Worm (Caenorhabditis elegans) whole organism, late embryonic: ENCODE measurements around the gene F32G8.3.

Experiments used
- C38D4.7 ChIP-seq: fragments of 200-800 bp; sonication (Bioruptor generic); optimal IDR thresholded peaks from 2 replicates; lab custom pipeline; 2018; ENCODE audit warnings: mild to moderate bottlenecking, missing genetic modification characterization, moderate library complexity, missing compliant biosample characterization
- F13H6.1 ChIP-seq: sonication (generic microtip); optimal IDR thresholded peaks from 2 replicates; lab custom pipeline; 2016; ENCODE audit warnings: missing genetic modification characterization, missing compliant biosample characterization
- K09A11.1 ChIP-seq: sonication (generic microtip); optimal IDR thresholded peaks from 2 replicates; lab custom pipeline; 2017; ENCODE audit warnings: antibody characterized with exemption, mild to moderate bottlenecking, missing genetic modification characterization, missing compliant biosample characterization; ENCODE audit not compliant: insufficient read depth
- T23F11.4 ChIP-seq: fragments of 200-800 bp; sonication (Bioruptor generic); optimal IDR thresholded peaks from 2 replicates; lab custom pipeline; 2018; ENCODE audit warnings: mild to moderate bottlenecking, missing genetic modification characterization, missing compliant biosample characterization
- Y22D7AL.16 ChIP-seq: sonication (generic microtip); optimal IDR thresholded peaks from 2 replicates; lab custom pipeline; 2016; ENCODE audit warnings: missing genetic modification characterization, missing compliant biosample characterization
- ahr-1 ChIP-seq: sonication (generic microtip); optimal IDR thresholded peaks from 2 replicates; lab custom pipeline; 2016; ENCODE audit warnings: missing genetic modification characterization, missing compliant biosample characterization
- ama-1 ChIP-seq: fragments of 150-350 bp; optimal IDR thresholded peaks from 2 replicates; lab custom pipeline; 2014
- ceh-14 ChIP-seq: sonication (generic microtip); optimal IDR thresholded peaks from 2 replicates; lab custom pipeline; 2016; ENCODE audit warnings: missing genotype, missing genetic modification characterization, missing compliant biosample characterization
- ceh-30 ChIP-seq: fragments of 150-350 bp; optimal IDR thresholded peaks from 2 replicates; lab custom pipeline; 2014; ENCODE audit warnings: missing biosample characterization, missing genetic modification characterization
- ceh-31 ChIP-seq: sonication (generic microtip); optimal IDR thresholded peaks from 2 replicates; lab custom pipeline; 2016; ENCODE audit warnings: missing genetic modification characterization, missing compliant biosample characterization
- ceh-34 ChIP-seq: sonication (generic microtip); optimal IDR thresholded peaks from 2 replicates; lab custom pipeline; 2016; ENCODE audit warnings: mild to moderate bottlenecking, missing genetic modification characterization, missing compliant biosample characterization
- ceh-45 ChIP-seq: fragments of 200-800 bp; sonication (Bioruptor generic); IDR thresholded peaks from 2 replicates; pipeline ENCODE4 v1.3.6; 2022; ENCODE audit warnings: missing genetic modification reagents, missing genetic modification characterization, missing compliant biosample characterization
- ceh-9 ChIP-seq: sonication (generic microtip); optimal IDR thresholded peaks from 2 replicates; lab custom pipeline; 2016; ENCODE audit warnings: mild to moderate bottlenecking, missing genetic modification characterization, inconsistent platforms, missing compliant biosample characterization
- dmd-4 ChIP-seq: sonication (generic microtip); optimal IDR thresholded peaks from 2 replicates; lab custom pipeline; 2016; ENCODE audit warnings: borderline replicate concordance, missing genetic modification characterization, missing compliant biosample characterization
- dve-1 ChIP-seq: sonication (generic microtip); optimal IDR thresholded peaks from 2 replicates; lab custom pipeline; 2017; ENCODE audit warnings: antibody characterized with exemption, mild to moderate bottlenecking, missing genetic modification characterization, missing compliant biosample characterization
- elt-4 ChIP-seq: sonication (generic microtip); optimal IDR thresholded peaks from 2 replicates; lab custom pipeline; 2016; ENCODE audit warnings: missing genetic modification characterization, missing compliant biosample characterization
- ets-4 ChIP-seq: sonication (generic microtip); optimal IDR thresholded peaks from 2 replicates; lab custom pipeline; 2016; ENCODE audit warnings: missing genetic modification characterization, missing compliant biosample characterization
- hlh-13 ChIP-seq: fragments of 200-800 bp; sonication (Bioruptor generic); optimal IDR thresholded peaks from 2 replicates; lab custom pipeline; 2018; ENCODE audit warnings: mild to moderate bottlenecking, missing genetic modification characterization, missing compliant biosample characterization
- hlh-15 ChIP-seq: sonication (generic microtip); optimal IDR thresholded peaks from 2 replicates; lab custom pipeline; 2016; ENCODE audit warnings: missing genetic modification characterization, missing compliant biosample characterization
- hlh-6 ChIP-seq: sonication (generic microtip); optimal IDR thresholded peaks from 2 replicates; lab custom pipeline; 2016; ENCODE audit warnings: missing genotype, missing genetic modification characterization, missing compliant biosample characterization
- hlh-8 ChIP-seq: sonication (generic microtip); optimal IDR thresholded peaks from 2 replicates; lab custom pipeline; 2016; ENCODE audit warnings: missing genotype, missing genetic modification characterization, missing compliant biosample characterization
- lim-6 ChIP-seq: sonication (generic microtip); optimal IDR thresholded peaks from 2 replicates; lab custom pipeline; 2016; ENCODE audit warnings: missing genetic modification characterization, missing compliant biosample characterization
- madf-2 ChIP-seq: sonication (generic microtip); optimal IDR thresholded peaks from 2 replicates; lab custom pipeline; 2017; ENCODE audit warnings: missing genetic modification characterization, missing compliant biosample characterization
- nfya-1 ChIP-seq: sonication (generic microtip); optimal IDR thresholded peaks from 2 replicates; lab custom pipeline; 2017; ENCODE audit warnings: missing genetic modification characterization, mild to moderate bottlenecking, missing compliant biosample characterization, antibody characterized with exemption, moderate library complexity
- nhr-11 ChIP-seq: fragments of 150-350 bp; optimal IDR thresholded peaks from 2 replicates; lab custom pipeline; 2014; ENCODE audit warnings: missing biosample characterization, missing genetic modification characterization
- nhr-232 ChIP-seq: sonication (generic microtip); optimal IDR thresholded peaks from 2 replicates; lab custom pipeline; 2016; ENCODE audit warnings: missing genetic modification characterization, missing compliant biosample characterization
- npax-4 ChIP-seq: sonication (generic microtip); optimal IDR thresholded peaks from 2 replicates; lab custom pipeline; 2016; ENCODE audit warnings: missing genetic modification characterization, missing compliant biosample characterization
- pag-3 ChIP-seq: sonication (generic microtip); optimal IDR thresholded peaks from 2 replicates; lab custom pipeline; 2016; ENCODE audit warnings: missing compliant biosample characterization, missing genetic modification characterization, borderline replicate concordance
- pat-9 ChIP-seq: fragments of 200-800 bp; sonication (Bioruptor generic); optimal IDR thresholded peaks from 2 replicates; lab custom pipeline; 2018; ENCODE audit warnings: mild to moderate bottlenecking, missing genetic modification characterization, moderate library complexity, missing compliant biosample characterization
- pha-2 ChIP-seq: sonication (generic microtip); optimal IDR thresholded peaks from 2 replicates; lab custom pipeline; 2017; ENCODE audit warnings: mild to moderate bottlenecking, missing genetic modification characterization, missing compliant biosample characterization
- pha-4 ChIP-seq: fragments of 150-350 bp; optimal IDR thresholded peaks from 2 replicates; lab custom pipeline; 2018; ENCODE audit warnings: missing biosample characterization, missing genetic modification reagents, missing genetic modification characterization
- pros-1 ChIP-seq: fragments of 150-350 bp; optimal IDR thresholded peaks from 2 replicates; lab custom pipeline; 2014; ENCODE audit warnings: missing biosample characterization, missing genetic modification reagents, missing genetic modification characterization
- ref-2 ChIP-seq: sonication (generic microtip); optimal IDR thresholded peaks from 2 replicates; lab custom pipeline; 2016; ENCODE audit warnings: missing genetic modification characterization, missing compliant biosample characterization
- rnt-1 ChIP-seq: sonication (generic microtip); optimal IDR thresholded peaks from 2 replicates; lab custom pipeline; 2016; ENCODE audit warnings: missing genetic modification characterization, missing compliant biosample characterization
- sdc-2 ChIP-seq: sonication (generic microtip); optimal IDR thresholded peaks from 2 replicates; lab custom pipeline; 2016; ENCODE audit warnings: missing genotype, missing genetic modification characterization, missing compliant biosample characterization
- sox-4 ChIP-seq: sonication (generic microtip); optimal IDR thresholded peaks from 2 replicates; lab custom pipeline; 2017; ENCODE audit warnings: mild to moderate bottlenecking, missing genetic modification characterization, inconsistent platforms, missing compliant biosample characterization
- tbx-2 ChIP-seq: sonication (generic microtip); optimal IDR thresholded peaks from 2 replicates; lab custom pipeline; 2016; ENCODE audit warnings: missing genetic modification characterization, missing compliant biosample characterization
- tbx-7 ChIP-seq: sonication (generic microtip); optimal IDR thresholded peaks from 2 replicates; lab custom pipeline; 2016; ENCODE audit warnings: missing genotype, missing genetic modification characterization, missing compliant biosample characterization
- ttx-3 ChIP-seq: sonication (generic microtip); optimal IDR thresholded peaks from 2 replicates; lab custom pipeline; 2016; ENCODE audit warnings: missing genetic modification reagents, missing genetic modification characterization, missing compliant biosample characterization
- unc-42 ChIP-seq: sonication (generic microtip); optimal IDR thresholded peaks from 2 replicates; lab custom pipeline; 2016; ENCODE audit warnings: missing genotype, missing genetic modification characterization, missing compliant biosample characterization

Gene F32G8.3

DNA sequence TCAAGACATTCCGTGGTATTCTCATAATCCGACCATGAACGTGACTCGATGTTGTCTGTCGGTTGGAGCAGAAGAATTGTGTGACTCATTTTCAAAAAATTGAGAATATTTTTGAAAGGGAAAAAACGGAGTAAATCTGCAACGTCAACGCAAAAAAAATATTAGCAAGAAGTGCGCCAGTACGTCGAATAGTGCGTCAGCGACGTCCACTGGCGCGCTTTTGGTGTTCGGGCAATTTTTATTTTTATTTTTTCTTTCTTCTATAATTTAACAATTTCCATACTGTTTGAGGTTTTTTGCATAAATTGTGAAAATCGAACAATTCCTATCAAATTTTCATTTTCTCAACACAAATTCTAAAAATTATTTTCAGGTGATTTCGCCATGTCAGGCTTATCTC, 23.8 kb upstream of the F32G8.3 start, which contains the start of the genes erh-1 and lpd-9 (continued):
- TF ChIP-seq pat-9 (no peak), dmd-4 (tag; lab: Kevin White, UChicago) (no peak), T23F11.4 (GFP tag; lab: Kevin White, UChicago) (no peak), sdc-2 (tag; lab: Kevin White, UChicago) (no peak), Y22D7AL.16 (tag; lab: Kevin White, UChicago) (peak; percentile 11), ref-2 (peak; percentile 25), pros-1 (tag; lab: Kevin White, UChicago) (no peak), nfya-1 (tag; lab: Kevin White, UChicago) (peak; percentile 44), unc-42 (tag; lab: Kevin White, UChicago) (peak; percentile 15), K09A11.1 (no peak), ceh-9 (tag; lab: Kevin White, UChicago) (no peak), ceh-34 (tag; lab: Kevin White, UChicago) (no peak), ceh-45 (GFP tag; lab: Robert Waterston, UW) (no peak), hlh-15 (tag; lab: Kevin White, UChicago) (no peak), pha-4 (no peak), pag-3 (tag; lab: Kevin White, UChicago) (no peak), nhr-11 (tag; lab: Kevin White, UChicago) (no peak), rnt-1 (tag; lab: Kevin White, UChicago) (no peak)
- TF ChIP-seq, all 69 proteins: peak for 13

DNA sequence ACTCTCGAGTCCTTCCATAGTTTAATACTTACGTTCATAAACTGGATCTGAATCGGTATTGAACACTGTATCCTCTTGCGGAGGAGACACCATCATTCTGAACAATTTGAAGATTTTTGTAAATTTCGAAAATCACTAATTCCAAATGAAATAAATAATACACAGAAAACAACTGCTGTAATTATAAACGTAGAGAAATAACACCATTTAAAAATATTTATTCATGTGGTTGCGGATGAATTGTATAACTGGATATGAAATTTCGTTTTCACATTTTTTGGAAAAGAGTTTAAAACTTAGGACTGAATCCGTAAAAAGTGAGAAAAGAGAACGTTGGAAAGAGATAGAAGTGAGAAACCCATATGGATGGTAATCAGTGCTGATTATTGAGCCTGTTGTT, 23.1 kb upstream of the F32G8.3 start, which contains the start of gene mics-1:
Gene mics-1, minus strand, starts transcription at position 101 of the 400 bp plus-strand sequence.
- TF ChIP-seq ceh-45 (GFP tag; lab: Robert Waterston, UW) = no peak
- TF ChIP-seq hlh-8 = no peak
- TF ChIP-seq ref-2 = no peak
- no peak for TF ChIP-seq T23F11.4 (GFP tag; lab: Kevin White, UChicago)

DNA sequence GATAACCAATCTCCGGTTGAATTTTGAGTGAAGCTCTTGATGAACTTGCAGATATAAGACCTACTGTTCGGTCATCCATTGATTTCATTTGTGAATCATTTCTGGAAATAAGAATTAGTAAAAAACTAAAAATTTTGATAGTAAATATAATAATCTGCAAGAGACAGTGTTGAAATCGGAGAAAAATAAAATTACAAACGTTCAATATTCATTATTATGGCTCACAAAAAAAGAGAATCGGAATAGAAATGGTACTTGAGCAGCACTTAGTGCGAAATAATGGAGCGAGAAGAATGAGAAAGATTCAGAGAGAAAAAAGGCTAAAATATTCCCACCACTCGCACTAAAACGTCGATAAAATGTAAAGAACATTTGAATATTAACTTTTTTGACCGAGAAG, 21.2 kb upstream of the F32G8.3 start, which contains the start of gene vps-54:
Gene vps-54, minus strand, starts transcription at position 101 of the 400 bp plus-strand sequence.
- TF ChIP-seq pag-3 (tag; lab: Kevin White, UChicago) (no peak), madf-2 (no peak), hlh-15 (tag; lab: Kevin White, UChicago) (no peak), hlh-13 (GFP tag; lab: Kevin White, UChicago) (no peak), ceh-31 (no peak), C38D4.7 (no peak), ttx-3 (tag; lab: Kevin White, UChicago) (no peak), ceh-14 (tag; lab: Kevin White, UChicago) (no peak), dve-1 (tag; lab: Kevin White, UChicago) (no peak), ets-4 (tag; lab: Kevin White, UChicago) (no peak), nfya-1 (tag; lab: Kevin White, UChicago) (no peak), unc-42 (tag; lab: Kevin White, UChicago) (no peak), T23F11.4 (GFP tag; lab: Kevin White, UChicago) (no peak), pha-2 (tag; lab: Kevin White, UChicago) (no peak), tbx-7 (no peak), pha-4 (no peak), ceh-30 (tag; lab: Kevin White, UChicago) (no peak), nhr-232 (tag; lab: Kevin White, UChicago) (no peak)

DNA sequence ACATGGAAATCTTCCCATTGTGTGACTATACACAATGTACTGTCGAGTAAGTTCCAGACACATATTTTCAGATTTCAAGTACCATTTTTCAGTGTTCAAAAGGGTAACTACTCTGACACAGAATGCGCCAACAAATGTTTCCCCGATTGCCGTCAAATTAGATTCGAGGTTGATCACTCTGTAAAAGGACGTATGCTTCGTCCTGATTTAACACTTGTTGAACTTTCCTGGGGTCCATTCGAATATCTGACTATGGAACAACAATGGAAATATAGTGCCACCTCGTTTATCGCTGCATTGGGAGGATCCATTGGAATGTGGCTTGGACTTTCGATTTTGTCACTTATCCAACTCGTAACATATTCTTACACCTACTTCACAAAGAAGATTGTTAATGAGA, 19.1 kb upstream of the F32G8.3 start:
- TF ChIP-seq nhr-232 (tag; lab: Kevin White, UChicago) (no peak), lim-6 (tag; lab: Kevin White, UChicago) (no peak), ama-1 (no peak), F13H6.1 (tag; lab: Kevin White, UChicago) (no peak), npax-4 (tag; lab: Kevin White, UChicago) (no peak), elt-4 (no peak), hlh-6 (tag; lab: Kevin White, UChicago) (no peak), pros-1 (tag; lab: Kevin White, UChicago) (no peak), sox-4 (tag; lab: Kevin White, UChicago) (no peak), ceh-9 (tag; lab: Kevin White, UChicago) (no peak), sdc-2 (tag; lab: Kevin White, UChicago) (no peak), T23F11.4 (GFP tag; lab: Kevin White, UChicago) (no peak), ahr-1 (tag; lab: Kevin White, UChicago) (no peak), Y22D7AL.16 (tag; lab: Kevin White, UChicago) (no peak), tbx-2 (tag; lab: Kevin White, UChicago) (no peak)
- TF ChIP-seq, all 69 proteins: peak for 0
